Fruit fly (Drosophila melanogaster) whole organism, embryonic: Measurements from ENCODE around the gene edin.

Experiments used
- Aef1 ChIP-seq: fragments of 200-800 bp; sonication (Bioruptor generic); IDR thresholded peaks from 3 replicates; pipeline ENCODE4 v1.3.6; 2022; ENCODE audit warnings: missing biosample characterization, missing genetic modification characterization
- Atf6 ChIP-seq: fragments of 200-800 bp; sonication (Bioruptor generic); IDR thresholded peaks from 2 replicates; pipeline ENCODE4 v1.3.6; 2022; ENCODE audit warnings: missing biosample characterization, missing genetic modification characterization
- B-H1 ChIP-seq: fragments of 200-800 bp; sonication (Bioruptor generic); IDR thresholded peaks from 3 replicates; pipeline ENCODE4 v1.3.6; 2022; ENCODE audit warnings: missing biosample characterization, missing genetic modification characterization
- BEAF-32 ChIP-seq: fragments of 200-800 bp; sonication (Bioruptor generic); optimal IDR thresholded peaks from 3 replicates; lab custom pipeline; 2017; ENCODE audit warnings: missing biosample characterization, missing genetic modification characterization, mild to moderate bottlenecking, moderate library complexity, missing genetic modification reagents
- Blimp-1 ChIP-seq: fragments of 200-800 bp; sonication (Bioruptor generic); optimal IDR thresholded peaks from 3 replicates; lab custom pipeline; 2018; ENCODE audit warnings: missing biosample characterization, missing genetic modification characterization, mild to moderate bottlenecking, moderate library complexity, missing genetic modification reagents
- BtbVII ChIP-seq: fragments of 200-800 bp; sonication (Bioruptor generic); optimal IDR thresholded peaks from 3 replicates; lab custom pipeline; 2017; ENCODE audit warnings: missing biosample characterization, mild to moderate bottlenecking, missing genetic modification characterization
- CG10462 ChIP-seq: fragments of 200-800 bp; sonication (Bioruptor generic); optimal IDR thresholded peaks from 2 replicates; lab custom pipeline; 2016; ENCODE audit warnings: missing biosample characterization, missing genetic modification characterization
- CG11093 ChIP-seq: fragments of 200-800 bp; sonication (Bioruptor generic); IDR thresholded peaks from 3 replicates; pipeline ENCODE4 v1.3.6; 2022; ENCODE audit warnings: missing biosample characterization, missing genetic modification characterization
- CG1233 ChIP-seq: fragments of 200-800 bp; sonication (Bioruptor generic); optimal IDR thresholded peaks from 4 replicates; lab custom pipeline; 2018; ENCODE audit warnings: missing biosample characterization, mild to moderate bottlenecking, missing genetic modification characterization
- CG12659 ChIP-seq: fragments of 200-800 bp; sonication (Bioruptor generic); optimal IDR thresholded peaks from 3 replicates; lab custom pipeline; 2017; ENCODE audit warnings: mild to moderate bottlenecking, missing biosample characterization, missing genetic modification reagents, missing genetic modification characterization
- CG12769 ChIP-seq: fragments of 200-800 bp; sonication (Bioruptor generic); optimal IDR thresholded peaks from 2 replicates; lab custom pipeline; 2019; ENCODE audit warnings: missing biosample characterization, mild to moderate bottlenecking, missing genetic modification characterization, moderate library complexity
- CG1602 ChIP-seq: fragments of 200-800 bp; sonication (Bioruptor generic); optimal IDR thresholded peaks from 3 replicates; lab custom pipeline; 2016; ENCODE audit warnings: missing biosample characterization, missing genetic modification characterization
- CG17802 ChIP-seq: fragments of 200-800 bp; sonication (Bioruptor generic); optimal IDR thresholded peaks from 2 replicates; lab custom pipeline; 2018; ENCODE audit warnings: missing biosample characterization, mild to moderate bottlenecking, missing genetic modification characterization, moderate library complexity
- CG2116 ChIP-seq: fragments of 200-800 bp; sonication (Bioruptor generic); optimal IDR thresholded peaks from 3 replicates; lab custom pipeline; 2018; ENCODE audit warnings: missing biosample characterization, mild to moderate bottlenecking, missing genetic modification characterization
- CG2199 ChIP-seq: fragments of 200-800 bp; sonication (Bioruptor generic); IDR thresholded peaks from 3 replicates; pipeline ENCODE4 v1.3.6; 2022; ENCODE audit warnings: missing biosample characterization, missing genetic modification characterization
- CG4360 ChIP-seq: fragments of 200-800 bp; sonication (Bioruptor generic); IDR thresholded peaks from 2 replicates; pipeline ENCODE4 v1.3.6; 2022; ENCODE audit warnings: missing biosample characterization, missing genetic modification characterization
- CG4854 ChIP-seq: fragments of 200-800 bp; sonication (Bioruptor generic); optimal IDR thresholded peaks from 2 replicates; lab custom pipeline; 2016; ENCODE audit warnings: missing biosample characterization, missing genetic modification characterization, inconsistent platforms
- CG9609 ChIP-seq: fragments of 200-800 bp; sonication (Bioruptor generic); optimal IDR thresholded peaks from 3 replicates; lab custom pipeline; 2016; ENCODE audit warnings: missing biosample characterization, missing genetic modification characterization
- Dad ChIP-seq: fragments of 200-800 bp; sonication (Bioruptor generic); optimal IDR thresholded peaks from 3 replicates; lab custom pipeline; 2016; ENCODE audit warnings: missing biosample characterization, missing genetic modification characterization
- Deaf1 ChIP-seq: fragments of 200-800 bp; optimal IDR thresholded peaks from 3 replicates; lab custom pipeline; 2019; ENCODE audit warnings: missing biosample characterization, mild to moderate bottlenecking, missing genetic modification characterization, moderate library complexity
- Doc2 ChIP-seq: fragments of 200-800 bp; sonication (Bioruptor generic); IDR thresholded peaks from 2 replicates; pipeline ENCODE4 v1.3.6; 2022; ENCODE audit warnings: missing biosample characterization, missing genetic modification characterization
- ERR ChIP-seq: fragments of 200-800 bp; sonication (Bioruptor generic); optimal IDR thresholded peaks from 2 replicates; lab custom pipeline; 2016; ENCODE audit warnings: missing biosample characterization, missing genetic modification characterization
- Fer3 ChIP-seq: fragments of 200-800 bp; sonication (Bioruptor generic); optimal IDR thresholded peaks from 2 replicates; lab custom pipeline; 2018; ENCODE audit warnings: missing biosample characterization, mild to moderate bottlenecking, missing genetic modification characterization, moderate library complexity
- Hmr ChIP-seq: fragments of 200-800 bp; sonication (Bioruptor generic); optimal IDR thresholded peaks from 3 replicates; lab custom pipeline; 2017; ENCODE audit warnings: mild to moderate bottlenecking, missing biosample characterization, missing genetic modification reagents, missing genetic modification characterization
- Lpt ChIP-seq: fragments of >200 bp; optimal IDR thresholded peaks from 2 replicates; lab custom pipeline; 2018; ENCODE audit warnings: missing biosample characterization, missing genetic modification characterization
- NFAT ChIP-seq: fragments of 200-800 bp; sonication (Bioruptor generic); IDR thresholded peaks from 2 replicates; pipeline ENCODE4 v1.3.6; 2022; ENCODE audit warnings: missing biosample characterization, missing genetic modification characterization
- TFAM ChIP-seq: fragments of 200-800 bp; sonication (Bioruptor generic); optimal IDR thresholded peaks from 2 replicates; lab custom pipeline; 2017; ENCODE audit warnings: missing biosample characterization, missing genetic modification characterization, inconsistent platforms
- Vsx1 ChIP-seq: fragments of 200-800 bp; sonication (Bioruptor generic); optimal IDR thresholded peaks from 2 replicates; lab custom pipeline; 2017; ENCODE audit warnings: missing biosample characterization, mild to moderate bottlenecking, missing genetic modification characterization, missing genetic modification reagents
- ab ChIP-seq: fragments of 200-800 bp; sonication (Bioruptor generic); optimal IDR thresholded peaks from 2 replicates; lab custom pipeline; 2016; ENCODE audit warnings: missing biosample characterization, missing genetic modification characterization
- bowl ChIP-seq: fragments of 200-800 bp; sonication (Bioruptor generic); IDR thresholded peaks from 2 replicates; pipeline ENCODE4 v1.3.6; 2022; ENCODE audit warnings: missing biosample characterization, missing genetic modification characterization
- cad ChIP-seq: fragments of >200 bp; optimal IDR thresholded peaks from 2 replicates; lab custom pipeline; 2017; ENCODE audit warnings: missing biosample characterization, missing genetic modification characterization
- cas ChIP-seq: fragments of 200-800 bp; sonication (Bioruptor generic); IDR thresholded peaks from 2 replicates; pipeline ENCODE4 v1.3.6; 2022; ENCODE audit warnings: missing biosample characterization, missing genetic modification characterization
- chm ChIP-seq: fragments of 200-800 bp; sonication (Bioruptor generic); IDR thresholded peaks from 2 replicates; pipeline ENCODE4 v1.3.6; 2022; ENCODE audit warnings: missing biosample characterization, missing genetic modification characterization
- chn ChIP-seq: fragments of 200-800 bp; sonication (Bioruptor generic); optimal IDR thresholded peaks from 2 replicates; lab custom pipeline; 2016; ENCODE audit warnings: missing biosample characterization, missing genetic modification characterization
- croc ChIP-seq: fragments of 200-800 bp; sonication (Bioruptor generic); conservative IDR thresholded peaks from 3 replicates; pipeline ENCODE4 v1.3.6; 2022; ENCODE audit warnings: missing biosample characterization, missing genetic modification characterization
- crol ChIP-seq: fragments of 200-800 bp; sonication (Bioruptor generic); IDR thresholded peaks from 2 replicates; pipeline ENCODE4 v1.3.6; 2022; ENCODE audit warnings: missing biosample characterization, missing genetic modification characterization
- cwo ChIP-seq: fragments of 200-800 bp; sonication (Bioruptor generic); optimal IDR thresholded peaks from 3 replicates; lab custom pipeline; 2017; ENCODE audit warnings: missing biosample characterization, missing genetic modification characterization, mild to moderate bottlenecking, moderate library complexity, missing genetic modification reagents
- dmrt99B ChIP-seq: fragments of 200-800 bp; sonication (Bioruptor generic); optimal IDR thresholded peaks from 2 replicates; lab custom pipeline; 2018; ENCODE audit warnings: missing biosample characterization, mild to moderate bottlenecking, missing genetic modification characterization, moderate library complexity
- ems ChIP-seq: fragments of 200-800 bp; sonication (Bioruptor generic); optimal IDR thresholded peaks from 3 replicates; lab custom pipeline; 2016; ENCODE audit warnings: missing biosample characterization, missing genetic modification characterization
- gcm2 ChIP-seq: fragments of 200-800 bp; sonication (Bioruptor generic); optimal IDR thresholded peaks from 2 replicates; lab custom pipeline; 2016; ENCODE audit warnings: missing biosample characterization, missing genetic modification characterization
- klu ChIP-seq: fragments of 200-800 bp; sonication (Bioruptor generic); IDR thresholded peaks from 2 replicates; pipeline ENCODE4 v1.3.6; 2022; ENCODE audit warnings: missing biosample characterization, missing genetic modification characterization
- oc ChIP-seq: fragments of 200-800 bp; sonication (Bioruptor generic); optimal IDR thresholded peaks from 2 replicates; lab custom pipeline; 2018; ENCODE audit warnings: missing biosample characterization, mild to moderate bottlenecking, missing genetic modification characterization, moderate library complexity
- pb ChIP-seq: fragments of 200-800 bp; sonication (Bioruptor generic); optimal IDR thresholded peaks from 3 replicates; lab custom pipeline; 2016; ENCODE audit warnings: missing biosample characterization, missing genetic modification characterization
- phol ChIP-seq: fragments of 200-800 bp; sonication (Bioruptor generic); optimal IDR thresholded peaks from 3 replicates; lab custom pipeline; 2018; ENCODE audit warnings: missing biosample characterization, mild to moderate bottlenecking, missing genetic modification characterization, moderate library complexity
- ranshi ChIP-seq: fragments of 200-800 bp; sonication (Bioruptor generic); IDR thresholded peaks from 2 replicates; pipeline ENCODE4 v1.3.6; 2022; ENCODE audit warnings: missing biosample characterization, missing genetic modification characterization
- shn ChIP-seq: fragments of 200-800 bp; sonication (Bioruptor generic); optimal IDR thresholded peaks from 3 replicates; lab custom pipeline; 2016; ENCODE audit warnings: missing biosample characterization, missing genetic modification characterization
- sisA ChIP-seq: fragments of 200-800 bp; sonication (Bioruptor generic); IDR thresholded peaks from 2 replicates; pipeline ENCODE4 v1.3.6; 2022; ENCODE audit warnings: missing biosample characterization, missing genetic modification characterization
- slbo ChIP-seq: fragments of 200-800 bp; sonication (Bioruptor generic); IDR thresholded peaks from 2 replicates; pipeline ENCODE4 v1.3.6; 2022; ENCODE audit warnings: missing biosample characterization, missing genetic modification characterization
- stc ChIP-seq: fragments of 200-800 bp; sonication (Bioruptor generic); IDR thresholded peaks from 2 replicates; pipeline ENCODE4 v1.3.6; 2022; ENCODE audit warnings: missing biosample characterization, missing genetic modification characterization
- stwl ChIP-seq: fragments of 200-800 bp; sonication (Bioruptor generic); optimal IDR thresholded peaks from 3 replicates; lab custom pipeline; 2018; ENCODE audit warnings: missing biosample characterization, mild to moderate bottlenecking, missing genetic modification characterization, moderate library complexity
- tll ChIP-seq, 2 experiments: fragments of 200-800 bp in 1 of 2; fragments of >200 bp in 1 of 2; sonication (Bioruptor generic) in 1 of 2; optimal IDR thresholded peaks; 2 replicates each; lab custom pipeline; 2017 to 2019; ENCODE audit warnings: missing biosample characterization in 2 of 2, missing genetic modification characterization in 2 of 2, mild to moderate bottlenecking in 1 of 2, moderate library complexity in 1 of 2
- tna ChIP-seq: fragments of 200-800 bp; sonication (Bioruptor generic); IDR thresholded peaks from 2 replicates; pipeline ENCODE4 v1.3.6; 2022; ENCODE audit warnings: missing biosample characterization, missing genetic modification characterization; ENCODE audit not compliant: partially characterized antibody
- vvl ChIP-seq: fragments of 200-800 bp; sonication (Bioruptor generic); IDR thresholded peaks from 2 replicates; pipeline ENCODE4 v1.3.6; 2022; ENCODE audit warnings: missing biosample characterization, missing genetic modification characterization

The edin gene

dm6 chr3L:17465804-17466203 is 28.9 kb upstream of the edin start, which contains the start of gene QIL1 (continued):
- TF ChIP-seq sisA (GFP tag; lab: Robert Waterston, UW): no peak
- TF ChIP-seq TFAM (GFP tag; lab: Kevin White, UChicago): no peak
- no peak for TF ChIP-seq slbo
- no peak for TF ChIP-seq cad (GFP tag; lab: Kevin White, UChicago)
- no peak for TF ChIP-seq Fer3 (tag; lab: Kevin White, UChicago)
- TF ChIP-seq pb (GFP tag; lab: Kevin White, UChicago): no peak
- TF ChIP-seq Deaf1: no peak
- peak; percentile 41 for TF ChIP-seq BEAF-32 (GFP tag; lab: Kevin White, UChicago)
- TF ChIP-seq tll (GFP tag; optimal IDR thresholded peaks at IDR 0.05; lab: Kevin White, UChicago): no peak
- no peak for TF ChIP-seq CG11093 (GFP tag; lab: Robert Waterston, UW)
- no peak for TF ChIP-seq Aef1 (GFP tag; lab: Robert Waterston, UW)
- TF ChIP-seq CG17802: no peak
- no peak for TF ChIP-seq vvl (GFP tag; lab: Robert Waterston, UW)
- TF ChIP-seq BtbVII (GFP tag; lab: Kevin White, UChicago): no peak
- TF ChIP-seq Atf6 (GFP tag; lab: Robert Waterston, UW): no peak
- TF ChIP-seq gcm2 (GFP tag; lab: Kevin White, UChicago): no peak
- no peak for TF ChIP-seq CG4854 (GFP tag; lab: Kevin White, UChicago)
- TF ChIP-seq CG4360: no peak
- TF ChIP-seq chn (GFP tag; lab: Kevin White, UChicago): no peak
- TF ChIP-seq shn (GFP tag; lab: Kevin White, UChicago): no peak
- no peak for TF ChIP-seq CG1233 (GFP tag; lab: Kevin White, UChicago)
- TF ChIP-seq dmrt99B (tag; lab: Kevin White, UChicago): no peak
- TF ChIP-seq oc (tag; lab: Kevin White, UChicago): no peak
- no peak for TF ChIP-seq B-H1 (GFP tag; lab: Robert Waterston, UW)
- peak; percentile 43 for TF ChIP-seq Hmr (GFP tag; lab: Kevin White, UChicago)
- no peak for TF ChIP-seq CG10462 (GFP tag; lab: Kevin White, UChicago)
- no peak for TF ChIP-seq ab (GFP tag; lab: Kevin White, UChicago)
- TF ChIP-seq CG12659 (GFP tag; lab: Kevin White, UChicago): peak; percentile 47
- TF ChIP-seq CG2116 (GFP tag; lab: Kevin White, UChicago): peak; percentile 59
- TF ChIP-seq Dad (GFP tag; lab: Kevin White, UChicago): no peak
- TF ChIP-seq Lpt: no peak
- TF ChIP-seq ranshi (GFP tag; lab: Robert Waterston, UW): no peak
- TF ChIP-seq Doc2 (GFP tag; lab: Robert Waterston, UW): no peak
- TF ChIP-seq klu (GFP tag; lab: Robert Waterston, UW): no peak
- TF ChIP-seq stc (GFP tag; lab: Robert Waterston, UW): no peak
- TF ChIP-seq ems (GFP tag; lab: Kevin White, UChicago): no peak
- no peak for TF ChIP-seq tna (GFP tag; lab: Robert Waterston, UW)
- no peak for TF ChIP-seq CG1602 (GFP tag; lab: Kevin White, UChicago)
- no peak for TF ChIP-seq cwo (GFP tag; lab: Kevin White, UChicago)
- peak; percentile 49 for TF ChIP-seq phol (tag; lab: Kevin White, UChicago)
- TF ChIP-seq croc (GFP tag; lab: Robert Waterston, UW): no peak
- TF ChIP-seq stwl (tag; lab: Kevin White, UChicago): peak; percentile 85
- TF ChIP-seq ERR: no peak
- peak; percentile 9 for TF ChIP-seq CG12769 (tag; lab: Kevin White, UChicago)
- TF ChIP-seq CG9609: no peak
- no peak for TF ChIP-seq Vsx1 (GFP tag; lab: Kevin White, UChicago)
- peak; percentile 53; the same call in 1 of the 3 replicates for TF ChIP-seq CG2199 (GFP tag; lab: Robert Waterston, UW)
- TF ChIP-seq chm (GFP tag; lab: Robert Waterston, UW): no peak
- TF ChIP-seq bowl (GFP tag; lab: Robert Waterston, UW): no peak
- no peak for TF ChIP-seq Blimp-1
- no peak for TF ChIP-seq NFAT
- TF ChIP-seq cas (GFP tag; lab: Robert Waterston, UW): no peak
- no peak for TF ChIP-seq crol (GFP tag; lab: Robert Waterston, UW)
